Worm (Caenorhabditis elegans) whole organism, L1 larva: ENCODE results near the gene F41E6.12.
A peak's percentile ranks its signal among the peaks of the same experiment; 100 is the strongest.

Source experiments
- C04F5.9 ChIP-seq: sonication (generic microtip); optimal IDR thresholded peaks from 2 replicates; lab custom pipeline; 2016; ENCODE audit warnings: missing genetic modification characterization, missing compliant biosample characterization
- Y116A8C.19 ChIP-seq: sonication (generic microtip); optimal IDR thresholded peaks from 2 replicates; lab custom pipeline; 2016; ENCODE audit warnings: missing compliant biosample characterization, missing genetic modification characterization, borderline replicate concordance
- alr-1 ChIP-seq: fragments of 200-800 bp; sonication (Bioruptor generic); optimal IDR thresholded peaks from 2 replicates; lab custom pipeline; 2018; ENCODE audit warnings: borderline replicate concordance, mild to moderate bottlenecking, missing genetic modification characterization, missing compliant biosample characterization
- ceh-63 ChIP-seq: fragments of 200-800 bp; sonication (Bioruptor generic); optimal IDR thresholded peaks from 2 replicates; lab custom pipeline; 2018; ENCODE audit warnings: mild to moderate bottlenecking, missing genetic modification characterization, missing compliant biosample characterization
- ceh-82 ChIP-seq, 3 experiments: fragments of 150-350 bp in 1 of 3; sonication (generic microtip) in 2 of 3; optimal IDR thresholded peaks; 2 replicates each; lab custom pipeline; 2014 to 2017; ENCODE audit warnings: missing biosample characterization in 3 of 3, missing genetic modification characterization in 3 of 3
- ces-1 ChIP-seq: fragments of 150-350 bp; optimal IDR thresholded peaks from 2 replicates; lab custom pipeline; 2014; ENCODE audit warnings: missing biosample characterization, missing genetic modification reagents, missing genetic modification characterization
- efl-3 ChIP-seq: fragments of 200-800 bp; sonication (Bioruptor generic); optimal IDR thresholded peaks from 2 replicates; lab custom pipeline; 2018; ENCODE audit warnings: mild to moderate bottlenecking, missing genetic modification characterization, missing compliant biosample characterization
- egl-13 ChIP-seq: sonication (generic microtip); optimal IDR thresholded peaks from 2 replicates; lab custom pipeline; 2016; ENCODE audit warnings: missing genotype, missing genetic modification reagents, missing genetic modification characterization, missing compliant biosample characterization
- elt-2 ChIP-seq: sonication (generic microtip); optimal IDR thresholded peaks from 2 replicates; lab custom pipeline; 2016; ENCODE audit warnings: missing genetic modification characterization, mild to moderate bottlenecking, inconsistent platforms, missing compliant biosample characterization, missing genetic modification reagents
- fkh-10 ChIP-seq: sonication (generic microtip); optimal IDR thresholded peaks from 2 replicates; lab custom pipeline; 2017; ENCODE audit warnings: missing biosample characterization, missing genetic modification reagents, missing genetic modification characterization
- fkh-4 ChIP-seq: sonication (generic microtip); optimal IDR thresholded peaks from 2 replicates; lab custom pipeline; 2016; ENCODE audit warnings: missing compliant biosample characterization, missing genetic modification characterization, borderline replicate concordance
- fkh-8 ChIP-seq: sonication (generic microtip); optimal IDR thresholded peaks from 2 replicates; lab custom pipeline; 2016; ENCODE audit warnings: mild to moderate bottlenecking, missing genetic modification characterization, missing compliant biosample characterization
- hlh-4 ChIP-seq: sonication (generic microtip); optimal IDR thresholded peaks from 2 replicates; lab custom pipeline; 2016; ENCODE audit warnings: mild to moderate bottlenecking, missing genetic modification characterization, missing compliant biosample characterization
- hpl-2 ChIP-seq: fragments of 150-350 bp; optimal IDR thresholded peaks from 2 replicates; lab custom pipeline; 2014; ENCODE audit warnings: missing biosample characterization, missing genetic modification reagents, missing genetic modification characterization
- lin-14 ChIP-seq: fragments of 200-800 bp; sonication (Bioruptor generic); optimal IDR thresholded peaks from 2 replicates; lab custom pipeline; 2018; ENCODE audit warnings: mild to moderate bottlenecking, missing genetic modification characterization, moderate library complexity, missing compliant biosample characterization
- lin-15B ChIP-seq: fragments of 150-350 bp; sonication (generic microtip); optimal IDR thresholded peaks from 3 replicates; lab custom pipeline; 2014; ENCODE audit warnings: missing biosample characterization, missing genetic modification characterization
- lin-35 ChIP-seq, 2 experiments: fragments of 150-350 bp; optimal IDR thresholded peaks; 2 replicates each; lab custom pipeline; 2014; ENCODE audit warnings: missing biosample characterization in 2 of 2, missing genetic modification characterization in 2 of 2, missing genetic modification reagents in 2 of 2
- lir-3 ChIP-seq: sonication (generic microtip); optimal IDR thresholded peaks from 2 replicates; lab custom pipeline; 2016; ENCODE audit warnings: mild to moderate bottlenecking, missing genetic modification characterization, moderate library complexity, missing compliant biosample characterization; ENCODE audit not compliant: poor library complexity
- lsy-2 ChIP-seq, 2 experiments: fragments of 150-350 bp; optimal IDR thresholded peaks; 2 replicates each; lab custom pipeline; 2014; ENCODE audit warnings: missing biosample characterization in 2 of 2, missing genetic modification characterization in 2 of 2
- mep-1 ChIP-seq: fragments of 150-350 bp; optimal IDR thresholded peaks from 2 replicates; lab custom pipeline; 2014; ENCODE audit warnings: missing biosample characterization, missing genetic modification characterization
- nhr-11 ChIP-seq: fragments of 150-350 bp; optimal IDR thresholded peaks from 2 replicates; lab custom pipeline; 2014; ENCODE audit warnings: missing biosample characterization, missing genetic modification characterization
- nhr-12 ChIP-seq: sonication (generic microtip); optimal IDR thresholded peaks from 2 replicates; lab custom pipeline; 2017; ENCODE audit warnings: missing biosample characterization, missing genetic modification characterization
- nhr-19 ChIP-seq: fragments of 200-800 bp; sonication (Bioruptor generic); conservative IDR thresholded peaks from 2 replicates; pipeline ENCODE4 v1.3.6; 2022; ENCODE audit warnings: missing genetic modification characterization, missing compliant biosample characterization
- nhr-20 ChIP-seq: sonication (generic microtip); optimal IDR thresholded peaks from 2 replicates; lab custom pipeline; 2016; ENCODE audit warnings: mild to moderate bottlenecking, missing genetic modification characterization, missing compliant biosample characterization
- nhr-237 ChIP-seq: fragments of 150-350 bp; optimal IDR thresholded peaks from 2 replicates; lab custom pipeline; 2014; ENCODE audit warnings: missing biosample characterization, missing genetic modification characterization
- nhr-28 ChIP-seq: fragments of 150-350 bp; optimal IDR thresholded peaks from 2 replicates; lab custom pipeline; 2014; ENCODE audit warnings: missing biosample characterization, missing genetic modification characterization
- nhr-47 ChIP-seq: sonication (generic microtip); optimal IDR thresholded peaks from 2 replicates; lab custom pipeline; 2016; ENCODE audit warnings: mild to moderate bottlenecking, missing genetic modification characterization, moderate library complexity, missing compliant biosample characterization
- nhr-77 ChIP-seq: fragments of 150-350 bp; optimal IDR thresholded peaks from 2 replicates; lab custom pipeline; 2014; ENCODE audit warnings: missing biosample characterization, missing genetic modification characterization
- nhr-85 ChIP-seq: sonication (generic microtip); peaks from one replicate; lab custom pipeline; 2016; ENCODE audit warnings: missing genetic modification characterization, inconsistent platforms, missing compliant biosample characterization
- pax-3 ChIP-seq: fragments of 200-800 bp; sonication (Bioruptor generic); optimal IDR thresholded peaks from 2 replicates; lab custom pipeline; 2018; ENCODE audit warnings: mild to moderate bottlenecking, missing genetic modification characterization, moderate library complexity, missing compliant biosample characterization
- pqm-1 ChIP-seq: sonication (generic microtip); optimal IDR thresholded peaks from 3 replicates; lab custom pipeline; 2017; ENCODE audit warnings: missing biosample characterization, missing genetic modification characterization
- rnt-1 ChIP-seq: sonication (generic microtip); optimal IDR thresholded peaks from 2 replicates; lab custom pipeline; 2016; ENCODE audit warnings: mild to moderate bottlenecking, missing genetic modification characterization, moderate library complexity, missing compliant biosample characterization
- snpc-4 ChIP-seq: fragments of 150-350 bp; optimal IDR thresholded peaks from 2 replicates; lab custom pipeline; 2014; ENCODE audit warnings: missing biosample characterization, missing genetic modification characterization
- sox-4 ChIP-seq: sonication (generic microtip); optimal IDR thresholded peaks from 2 replicates; lab custom pipeline; 2016; ENCODE audit warnings: missing genetic modification characterization, missing compliant biosample characterization
- sptf-1 ChIP-seq: fragments of 150-350 bp; optimal IDR thresholded peaks from 2 replicates; lab custom pipeline; 2014; ENCODE audit warnings: missing biosample characterization, missing genetic modification characterization
- unc-130 ChIP-seq: fragments of 150-350 bp; optimal IDR thresholded peaks from 2 replicates; lab custom pipeline; 2017; ENCODE audit warnings: missing biosample characterization, missing genetic modification characterization, inconsistent platforms
- unc-62 ChIP-seq: fragments of 150-350 bp; optimal IDR thresholded peaks from 2 replicates; lab custom pipeline; 2014; ENCODE audit warnings: missing biosample characterization, missing genetic modification reagents, missing genetic modification characterization
- unc-86 ChIP-seq: sonication (generic microtip); optimal IDR thresholded peaks from 2 replicates; lab custom pipeline; 2016; ENCODE audit warnings: missing genetic modification characterization, missing compliant biosample characterization
- vab-15 ChIP-seq: sonication (generic microtip); optimal IDR thresholded peaks from 2 replicates; lab custom pipeline; 2017; ENCODE audit warnings: missing genotype, mild to moderate bottlenecking, missing genetic modification characterization, missing compliant biosample characterization
- ztf-11 ChIP-seq, 2 experiments: sonication (generic microtip); optimal IDR thresholded peaks; 2 replicates each; lab custom pipeline; 2016 to 2017; ENCODE audit warnings: missing genetic modification characterization in 2 of 2, missing biosample characterization in 1 of 2, missing compliant biosample characterization in 1 of 2

The F41E6.12 gene

DNA sequence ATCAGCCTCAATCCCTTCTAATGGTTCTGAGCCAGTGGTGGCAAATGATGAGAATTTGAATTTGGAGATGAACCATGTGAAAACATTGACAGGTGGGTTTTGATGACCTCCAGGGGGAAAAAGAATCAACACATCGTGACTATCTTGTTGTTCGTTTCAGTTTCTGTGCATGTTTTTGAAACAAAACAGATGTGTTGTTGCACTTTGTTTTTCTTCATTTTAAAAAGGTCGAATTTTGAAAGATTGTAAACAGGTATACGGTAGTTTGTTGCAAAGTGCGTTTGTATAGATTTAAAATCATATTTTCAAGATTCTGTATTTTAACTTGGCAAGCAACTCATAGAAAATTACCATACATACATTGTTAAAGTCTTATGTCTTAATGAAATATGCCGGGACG lies 21.4 kb upstream of the F41E6.12 start:
- TF ChIP-seq nhr-28 (tag; lab: Kevin White, UChicago) = no peak
- no peak for TF ChIP-seq lir-3 (tag; lab: Kevin White, UChicago)
- no peak for TF ChIP-seq ceh-63 (GFP tag; lab: Kevin White, UChicago)
- no peak for TF ChIP-seq unc-86
- no peak for TF ChIP-seq alr-1 (tag; lab: Kevin White, UChicago)
- no peak for TF ChIP-seq efl-3 (GFP tag; lab: Kevin White, UChicago)
- TF ChIP-seq ztf-11 (tag; optimal IDR thresholded peaks at IDR 0.05; lab: Kevin White, UChicago) = no peak
- TF ChIP-seq fkh-10 (GFP tag; lab: Kevin White, UChicago) = no peak
- TF ChIP-seq fkh-4 (tag; lab: Kevin White, UChicago) = no peak
- no peak for TF ChIP-seq Y116A8C.19 (tag; lab: Kevin White, UChicago)
- TF ChIP-seq sox-4 (tag; lab: Kevin White, UChicago) = no peak
- TF ChIP-seq nhr-12 = no peak
- TF ChIP-seq egl-13 (tag; lab: Kevin White, UChicago) = no peak
- TF ChIP-seq lin-15B (tag; lab: Kevin White, UChicago) = no peak
- TF ChIP-seq vab-15 (tag; lab: Kevin White, UChicago) = no peak
- no peak for TF ChIP-seq hlh-4 (tag; lab: Kevin White, UChicago)
- no peak for TF ChIP-seq nhr-20 (tag; lab: Kevin White, UChicago)
- TF ChIP-seq nhr-11 (tag; lab: Kevin White, UChicago) = no peak
- TF ChIP-seq mep-1 (tag; lab: Kevin White, UChicago) = no peak
- no peak for TF ChIP-seq nhr-237 (tag; lab: Kevin White, UChicago)
- TF ChIP-seq, all 84 proteins: peak for 0

DNA sequence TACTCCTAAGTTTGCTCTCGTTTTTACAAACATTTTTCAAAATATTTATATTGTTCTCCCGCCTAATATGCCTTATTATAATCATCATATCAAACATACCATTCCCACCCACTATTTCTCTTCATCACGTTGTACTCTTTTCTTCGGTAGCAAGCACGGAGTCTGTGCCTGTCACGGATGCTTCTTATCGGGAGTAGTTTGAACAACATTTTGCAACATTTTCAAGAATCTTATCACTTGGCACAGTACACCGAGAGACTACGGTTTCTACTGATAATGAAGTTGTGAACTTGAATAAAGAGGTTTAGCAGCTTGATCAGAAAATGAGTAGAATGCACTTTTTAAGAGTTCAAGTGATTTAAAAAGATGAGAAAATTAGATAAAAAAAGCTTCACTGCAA lies 19.3 kb upstream of the F41E6.12 start:
- no peak for TF ChIP-seq unc-86
- no peak for TF ChIP-seq hpl-2 (GFP tag; lab: Kevin White, UChicago)
- TF ChIP-seq unc-130 (tag; lab: Kevin White, UChicago) = no peak
- peak; percentile 94 for TF ChIP-seq elt-2 (tag; lab: Kevin White, UChicago)
- TF ChIP-seq lin-35 (GFP tag; optimal IDR thresholded peaks at IDR 0.05; lab: Kevin White, UChicago) = peak in 1 of 2 experiments; percentile 22
- peak; percentile 34 for TF ChIP-seq lin-14 (GFP tag; lab: Kevin White, UChicago)
- TF ChIP-seq nhr-85 = no peak
- TF ChIP-seq pqm-1 (tag; lab: Kevin White, UChicago) = peak; percentile 57
- TF ChIP-seq alr-1 (tag; lab: Kevin White, UChicago) = no peak
- TF ChIP-seq ceh-82 (tag; optimal IDR thresholded peaks at IDR 0.05; lab: Kevin White, UChicago) = no peak
- TF ChIP-seq ces-1 (GFP tag; lab: Kevin White, UChicago) = no peak
- TF ChIP-seq nhr-19 = no peak
- TF ChIP-seq nhr-77 (tag; lab: Kevin White, UChicago) = no peak
- no peak for TF ChIP-seq snpc-4 (tag; lab: Kevin White, UChicago)
- no peak for TF ChIP-seq fkh-8
- no peak for TF ChIP-seq nhr-12
- no peak for TF ChIP-seq sox-4 (tag; lab: Kevin White, UChicago)
- no peak for TF ChIP-seq unc-62 (GFP tag; lab: Kevin White, UChicago)
- no peak for TF ChIP-seq sptf-1
- peak in 1 of 2 experiments; percentile 16 for TF ChIP-seq lsy-2 (tag; optimal IDR thresholded peaks at IDR 0.05; lab: Kevin White, UChicago)
- TF ChIP-seq lin-15B (tag; lab: Kevin White, UChicago) = no peak
- TF ChIP-seq C04F5.9 (tag; lab: Kevin White, UChicago) = no peak
- TF ChIP-seq pax-3 (tag; lab: Kevin White, UChicago) = peak; percentile 1
- TF ChIP-seq nhr-20 (tag; lab: Kevin White, UChicago) = peak; percentile 12
- no peak for TF ChIP-seq egl-13 (tag; lab: Kevin White, UChicago)
- TF ChIP-seq nhr-47 (tag; lab: Kevin White, UChicago) = no peak
- no peak for TF ChIP-seq rnt-1 (tag; lab: Kevin White, UChicago)
- TF ChIP-seq nhr-28 (tag; lab: Kevin White, UChicago) = no peak
